Fruit fly (Drosophila melanogaster): ENCODE data around the gene COX8.

The COX8 gene

dm6 chr3L:21523059-21523836 lies 16.0 kb downstream of the COX8 start, which contains the start of gene CG7611 (continued):
- TF ChIP-seq CG30020 (tag; optimal IDR thresholded peaks at IDR 0.05) = peak; percentile 87
- TF ChIP-seq MTF-1 (GFP tag; optimal IDR thresholded peaks at IDR 0.05; ENCODE audit: borderline replicate concordance) = no peak
- peak; percentile 35 for TF ChIP-seq CG14710 (tag; optimal IDR thresholded peaks at IDR 0.05)
- no peak for TF ChIP-seq tin (GFP tag; optimal IDR thresholded peaks at IDR 0.05)
- TF ChIP-seq pita (GFP tag; optimal IDR thresholded peaks at IDR 0.05) = no peak
- TF ChIP-seq amos (GFP tag; IDR thresholded peaks at IDR 0.05; ENCODE audit: partially characterized antibody) = no peak
- TF ChIP-seq CG14050 (GFP tag; IDR thresholded peaks at IDR 0.05) = no peak
- peak in 1 of 2 experiments; percentile 68 for TF ChIP-seq crp (GFP tag; optimal IDR thresholded peaks at IDR 0.05)
- TF ChIP-seq Ada2b (GFP tag; IDR thresholded peaks at IDR 0.05) = no peak
- TF ChIP-seq CG10209 (GFP tag; optimal IDR thresholded peaks at IDR 0.05) = no peak
- TF ChIP-seq Bgb (GFP tag; IDR thresholded peaks at IDR 0.05; ENCODE audit: partially characterized antibody) = 0 out of 2 replicates have a peak, but pooled peaks have one; percentile 27
- no peak for TF ChIP-seq ewg (GFP tag; optimal IDR thresholded peaks at IDR 0.05)
- no peak for TF ChIP-seq Atf6 (GFP tag; IDR thresholded peaks at IDR 0.05)
- no peak for TF ChIP-seq Hr51 (GFP tag; optimal IDR thresholded peaks at IDR 0.05)
- TF ChIP-seq sim (GFP tag; IDR thresholded peaks at IDR 0.05) = no peak
- TF ChIP-seq NC2β (GFP tag; optimal IDR thresholded peaks at IDR 0.05) = no peak
- TF ChIP-seq CG17186 (GFP tag; optimal IDR thresholded peaks at IDR 0.05) = peak; percentile 9
- TF ChIP-seq CG2129 (GFP tag; IDR thresholded peaks at IDR 0.05; ENCODE audit: partially characterized antibody) = no peak
- TF ChIP-seq CG16813 (GFP tag; IDR thresholded peaks at IDR 0.05; ENCODE audit: partially characterized antibody) = no peak
- TF ChIP-seq CG8388 (GFP tag; optimal IDR thresholded peaks at IDR 0.05) = no peak
- TF ChIP-seq seq (GFP tag; IDR thresholded peaks at IDR 0.05) = no peak
- TF ChIP-seq Dp (GFP tag; optimal IDR thresholded peaks at IDR 0.05) = peak; percentile 50
- no peak for TF ChIP-seq CG17568 (GFP tag; optimal IDR thresholded peaks at IDR 0.05)
- no peak for TF ChIP-seq CG11560 (tag; IDR thresholded peaks at IDR 0.05)
- no peak for TF ChIP-seq HLH3B (GFP tag; IDR thresholded peaks at IDR 0.05)
- no peak for TF ChIP-seq Dad (GFP tag; optimal IDR thresholded peaks at IDR 0.05)
- TF ChIP-seq CG15601 (tag; optimal IDR thresholded peaks at IDR 0.05) = peak; percentile 1
- TF ChIP-seq pnt (GFP tag; optimal IDR thresholded peaks at IDR 0.05) = no peak
- no peak for TF ChIP-seq tup (GFP tag; optimal IDR thresholded peaks at IDR 0.05)
- TF ChIP-seq CG18262 (tag; optimal IDR thresholded peaks at IDR 0.05) = no peak
- no peak for TF ChIP-seq CG8924 (tag; optimal IDR thresholded peaks at IDR 0.05)
- TF ChIP-seq gcm (GFP tag; optimal IDR thresholded peaks at IDR 0.05) = no peak
- no peak for TF ChIP-seq CG1024 (GFP tag; IDR thresholded peaks at IDR 0.05)
- no peak for TF ChIP-seq Hey (tag; optimal IDR thresholded peaks at IDR 0.05)
- no peak for TF ChIP-seq lov (optimal IDR thresholded peaks at IDR 0.05)
- no peak for TF ChIP-seq lov (GFP tag; IDR thresholded peaks at IDR 0.05)
- TF ChIP-seq CG9215 (GFP tag; IDR thresholded peaks at IDR 0.05) = no peak
- TF ChIP-seq CHES-1-like (GFP tag; optimal IDR thresholded peaks at IDR 0.05) = no peak
- no peak for TF ChIP-seq dati (GFP tag; IDR thresholded peaks at IDR 0.05)
- TF ChIP-seq sima (GFP tag; optimal IDR thresholded peaks at IDR 0.05) = no peak
- no peak for TF ChIP-seq danr (GFP tag; IDR thresholded peaks at IDR 0.05)
- TF ChIP-seq br (optimal IDR thresholded peaks at IDR 0.05) = no peak
- no peak for TF ChIP-seq hth (optimal IDR thresholded peaks at IDR 0.05)
- TF ChIP-seq CG7839 (tag; optimal IDR thresholded peaks at IDR 0.05) = no peak
- TF ChIP-seq CG18764 (GFP tag; optimal IDR thresholded peaks at IDR 0.05) = no peak
- no peak for TF ChIP-seq CG16815 (GFP tag; optimal IDR thresholded peaks at IDR 0.05)
- peak; percentile 79 for TF ChIP-seq CG4617 (GFP tag; optimal IDR thresholded peaks at IDR 0.05; ENCODE audit: borderline replicate concordance)

Measured in whole organism, embryonic.